Worm (Caenorhabditis elegans): Measurements from ENCODE around the gene cct-1.

Gene cct-1

DNA sequence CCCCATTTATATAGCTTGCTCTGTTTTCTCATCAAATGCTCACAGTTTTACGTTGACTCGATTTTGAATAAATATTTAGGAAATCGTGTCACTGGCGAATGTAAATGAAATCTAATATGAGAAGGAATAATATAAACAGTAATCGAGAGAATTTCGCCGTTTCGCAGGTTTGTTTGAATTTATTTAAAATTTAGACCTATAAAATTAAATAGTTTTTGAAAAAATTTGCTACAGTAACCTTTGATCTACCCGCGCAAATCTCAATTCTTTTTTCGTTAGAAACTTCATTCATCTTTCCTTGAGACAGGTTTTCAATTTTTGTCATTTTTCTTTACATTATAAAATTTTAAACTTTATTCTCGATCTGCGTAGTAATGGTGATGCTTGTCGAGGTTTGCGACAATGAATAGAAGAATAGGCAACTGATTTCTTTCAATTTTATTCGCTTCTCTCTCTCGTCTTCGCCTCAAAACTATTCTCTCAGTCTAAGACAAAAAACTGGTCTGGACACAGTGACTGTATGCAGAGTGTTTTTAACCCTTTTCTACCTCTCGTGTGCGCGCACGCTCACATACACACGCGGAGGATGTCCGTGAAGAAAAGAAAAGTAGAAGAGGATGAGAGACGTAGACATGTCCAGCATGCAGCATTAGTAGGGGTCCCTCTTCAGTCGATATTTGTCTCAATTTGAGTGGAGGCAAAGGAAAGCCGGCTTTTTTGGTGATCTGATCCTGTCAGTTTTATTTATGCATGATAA, 37.2 kb downstream of the cct-1 start, which contains the start of gene dab-1:
Gene dab-1, plus strand, starts transcription at position 78 of the 757 bp plus-strand sequence.
- TF ChIP-seq sea-1 (GFP tag; conservative IDR thresholded peaks at IDR 0.05): 0 out of 2 replicates have a peak, but pooled peaks have one; percentile 55
- no peak for TF ChIP-seq tra-4 (tag; optimal IDR thresholded peaks at IDR 0.05)
- no peak for TF ChIP-seq pes-1 (GFP tag; IDR thresholded peaks at IDR 0.05)
- TF ChIP-seq tbx-11 (GFP tag; IDR thresholded peaks at IDR 0.05): no peak
- no peak for TF ChIP-seq ceh-13 (GFP tag; optimal IDR thresholded peaks at IDR 0.05)
- TF ChIP-seq hmbx-1 (tag; optimal IDR thresholded peaks at IDR 0.05): no peak
- TF ChIP-seq hnd-1 (tag; optimal IDR thresholded peaks at IDR 0.05): no peak
- peak; percentile 80 for TF ChIP-seq ama-1 (optimal IDR thresholded peaks at IDR 0.05)
- TF ChIP-seq aly-1 (tag; optimal IDR thresholded peaks at IDR 0.05): no peak
- TF ChIP-seq ets-7 (tag; optimal IDR thresholded peaks at IDR 0.05): no peak
- TF ChIP-seq ceh-36 (tag; optimal IDR thresholded peaks at IDR 0.05): no peak
- no peak for TF ChIP-seq F13C5.2 (tag; optimal IDR thresholded peaks at IDR 0.05)
- TF ChIP-seq hmg-4 (GFP tag; optimal IDR thresholded peaks at IDR 0.05): peak; percentile 61
- 0 out of 2 replicates have a peak, but pooled peaks have one; percentile 34 for TF ChIP-seq flt-1 (GFP tag; IDR thresholded peaks at IDR 0.05)

DNA sequence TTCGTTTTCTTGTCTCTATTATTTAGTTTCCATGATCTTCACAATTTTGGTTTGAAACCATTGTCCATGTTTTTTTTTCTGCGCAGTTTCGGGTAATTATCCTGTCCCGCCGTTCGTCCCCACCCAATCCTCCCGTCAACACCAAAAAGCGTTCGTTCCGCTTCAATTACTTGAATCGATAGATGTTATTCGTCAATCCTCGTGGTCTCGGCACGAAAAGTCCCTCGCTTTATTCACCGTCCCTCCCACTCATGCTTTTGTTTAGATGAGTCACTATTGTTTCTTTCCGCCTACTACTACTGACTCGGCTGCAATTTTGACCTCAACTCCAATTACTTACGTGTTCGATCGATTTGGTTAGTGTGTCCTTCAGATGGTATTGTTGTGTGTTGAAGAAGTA, 38.2 kb downstream of the cct-1 start:
- TF ChIP-seq hmg-4 (GFP tag; optimal IDR thresholded peaks at IDR 0.05) (peak; percentile 16), aly-1 (tag; optimal IDR thresholded peaks at IDR 0.05) (no peak), ceh-36 (tag; optimal IDR thresholded peaks at IDR 0.05) (no peak), ceh-13 (GFP tag; optimal IDR thresholded peaks at IDR 0.05) (no peak), ama-1 (optimal IDR thresholded peaks at IDR 0.05) (no peak)

DNA sequence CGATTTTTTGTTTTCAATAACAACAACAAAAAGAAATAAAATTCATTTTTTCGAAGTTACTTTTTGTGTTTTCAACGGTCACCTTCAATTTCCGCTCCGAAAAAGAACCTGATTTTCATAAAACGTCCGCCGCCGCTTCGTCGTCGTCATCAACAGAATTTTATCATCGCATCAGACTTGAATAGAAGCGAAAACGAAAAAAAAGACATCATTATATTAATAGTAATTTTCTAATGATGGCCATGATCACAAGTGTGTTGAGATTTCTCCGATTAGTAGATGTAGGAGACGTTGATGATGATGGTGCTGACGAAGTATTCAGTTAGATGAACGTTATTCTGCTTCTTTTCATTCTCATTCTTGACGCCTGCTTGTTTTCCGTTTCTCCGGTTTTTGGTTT, 38.7 kb downstream of the cct-1 start:
- TF ChIP-seq pes-1 (GFP tag; IDR thresholded peaks at IDR 0.05) (no peak), scrt-1 (GFP tag; IDR thresholded peaks at IDR 0.05) (no peak), tbx-11 (GFP tag; IDR thresholded peaks at IDR 0.05) (no peak), aly-1 (tag; optimal IDR thresholded peaks at IDR 0.05) (no peak), hnd-1 (tag; optimal IDR thresholded peaks at IDR 0.05) (no peak), hmg-4 (GFP tag; optimal IDR thresholded peaks at IDR 0.05) (no peak), ceh-36 (tag; optimal IDR thresholded peaks at IDR 0.05) (no peak), F13C5.2 (tag; optimal IDR thresholded peaks at IDR 0.05) (no peak)

DNA sequence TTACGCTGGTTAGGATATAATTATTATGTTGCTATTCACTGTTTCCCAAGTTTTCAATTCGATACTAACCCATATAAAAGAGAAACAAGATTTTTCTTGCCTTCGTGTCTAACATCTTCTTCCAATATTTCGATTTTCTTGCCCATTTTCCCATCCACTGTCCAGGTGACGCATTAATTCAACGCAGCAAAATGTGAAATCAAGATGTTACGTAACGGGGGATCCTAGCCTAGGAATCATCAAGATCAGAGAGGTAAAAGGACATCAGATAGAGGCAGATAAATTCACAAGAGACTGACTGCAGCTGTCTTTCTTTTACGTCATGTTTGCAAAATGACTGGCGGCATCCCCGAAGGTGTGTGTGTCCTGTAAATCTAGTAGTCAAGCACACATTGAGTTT, 39.4 kb downstream of the cct-1 start:
- TF ChIP-seq flt-1 (GFP tag; IDR thresholded peaks at IDR 0.05) (no peak), scrt-1 (GFP tag; IDR thresholded peaks at IDR 0.05) (no peak), hnd-1 (tag; optimal IDR thresholded peaks at IDR 0.05) (no peak), F13C5.2 (tag; optimal IDR thresholded peaks at IDR 0.05) (no peak), tbx-11 (GFP tag; IDR thresholded peaks at IDR 0.05) (no peak), hmbx-1 (tag; optimal IDR thresholded peaks at IDR 0.05) (no peak), B0310.2 (tag; optimal IDR thresholded peaks at IDR 0.05) (no peak), tbx-37 (GFP tag; conservative IDR thresholded peaks at IDR 0.05) (no peak), tra-4 (tag; optimal IDR thresholded peaks at IDR 0.05) (no peak), ets-7 (tag; optimal IDR thresholded peaks at IDR 0.05) (no peak), ama-1 (optimal IDR thresholded peaks at IDR 0.05) (no peak), hmg-4 (GFP tag; optimal IDR thresholded peaks at IDR 0.05) (no peak), aly-1 (tag; optimal IDR thresholded peaks at IDR 0.05) (no peak)

DNA sequence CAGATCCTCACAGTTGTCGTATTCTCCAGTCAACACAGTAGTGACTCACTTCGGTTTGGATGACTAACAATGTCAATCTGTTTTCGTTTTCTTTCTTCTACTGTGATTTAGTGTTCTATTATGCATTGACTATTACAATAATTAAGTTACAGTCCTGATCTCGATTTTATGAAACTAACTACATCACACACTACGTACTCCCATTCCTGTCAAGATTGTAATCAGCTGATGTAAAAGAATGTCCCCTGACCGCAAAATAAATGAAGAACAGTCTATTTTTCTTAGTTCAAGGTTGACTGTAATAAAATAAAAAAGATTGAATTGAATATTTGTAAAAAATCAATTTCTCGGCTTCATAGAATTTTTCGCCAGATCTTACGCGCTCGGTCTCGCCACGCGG, 40.1 kb downstream of the cct-1 start:
- TF ChIP-seq tra-4 (tag; optimal IDR thresholded peaks at IDR 0.05) (no peak), ama-1 (optimal IDR thresholded peaks at IDR 0.05) (no peak)

DNA sequence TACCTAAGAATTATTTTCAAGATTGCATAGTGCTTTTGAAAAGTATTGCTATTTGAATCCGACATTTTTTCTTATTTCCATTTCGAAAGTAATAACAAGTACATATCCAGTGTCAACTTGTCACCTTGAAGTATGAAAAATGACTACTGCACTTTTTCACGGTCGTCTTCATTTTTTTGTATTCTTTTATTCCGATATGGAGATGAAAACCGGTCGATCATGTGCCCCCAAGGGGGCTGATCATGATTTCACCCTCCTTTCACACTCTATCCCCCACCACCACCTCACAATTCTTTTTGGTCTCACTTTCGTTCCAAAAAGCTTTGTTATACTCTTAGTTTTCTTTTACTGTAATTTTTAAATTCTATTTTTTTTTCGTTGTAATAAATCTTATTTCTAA, 40.7 kb downstream of the cct-1 start:
- TF ChIP-seq scrt-1 (GFP tag; IDR thresholded peaks at IDR 0.05) (no peak), tbx-11 (GFP tag; IDR thresholded peaks at IDR 0.05) (no peak), ets-7 (tag; optimal IDR thresholded peaks at IDR 0.05) (no peak), hmbx-1 (tag; optimal IDR thresholded peaks at IDR 0.05) (no peak), sea-1 (GFP tag; conservative IDR thresholded peaks at IDR 0.05) (no peak), ceh-36 (tag; optimal IDR thresholded peaks at IDR 0.05) (no peak), F13C5.2 (tag; optimal IDR thresholded peaks at IDR 0.05) (no peak), aly-1 (tag; optimal IDR thresholded peaks at IDR 0.05) (no peak), flt-1 (GFP tag; IDR thresholded peaks at IDR 0.05) (no peak), hmg-4 (GFP tag; optimal IDR thresholded peaks at IDR 0.05) (no peak), pes-1 (GFP tag; IDR thresholded peaks at IDR 0.05) (no peak), tra-4 (tag; optimal IDR thresholded peaks at IDR 0.05) (no peak), ama-1 (optimal IDR thresholded peaks at IDR 0.05) (no peak)

DNA sequence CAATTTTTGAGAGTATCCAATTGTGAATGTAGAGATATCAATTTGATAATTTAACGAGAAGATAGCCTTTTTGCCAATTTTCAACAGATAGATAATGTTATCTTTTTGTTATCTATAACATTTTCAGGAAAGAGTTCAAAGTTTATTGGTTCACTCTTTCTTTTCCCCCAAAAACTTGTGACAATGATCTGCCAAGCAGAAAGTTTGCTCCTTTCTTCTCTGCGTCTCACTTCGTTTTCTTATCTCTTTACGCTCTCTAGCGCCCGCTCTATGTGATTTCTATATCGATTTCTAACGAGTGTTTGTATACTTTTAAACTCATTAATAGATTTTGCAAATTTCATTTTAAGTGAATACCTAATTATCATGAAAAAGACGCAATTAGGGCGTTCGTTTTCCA, 41.2 kb downstream of the cct-1 start:
- TF ChIP-seq hnd-1 (tag; optimal IDR thresholded peaks at IDR 0.05) (no peak), hmg-4 (GFP tag; optimal IDR thresholded peaks at IDR 0.05) (no peak), flt-1 (GFP tag; IDR thresholded peaks at IDR 0.05) (no peak), B0310.2 (tag; optimal IDR thresholded peaks at IDR 0.05) (no peak), tbx-11 (GFP tag; IDR thresholded peaks at IDR 0.05) (no peak), aly-1 (tag; optimal IDR thresholded peaks at IDR 0.05) (no peak), pes-1 (GFP tag; IDR thresholded peaks at IDR 0.05) (no peak), sea-1 (GFP tag; conservative IDR thresholded peaks at IDR 0.05) (no peak), F13C5.2 (tag; optimal IDR thresholded peaks at IDR 0.05) (no peak), scrt-1 (GFP tag; IDR thresholded peaks at IDR 0.05) (no peak), tbx-37 (GFP tag; conservative IDR thresholded peaks at IDR 0.05) (no peak), tra-4 (tag; optimal IDR thresholded peaks at IDR 0.05) (no peak), ama-1 (optimal IDR thresholded peaks at IDR 0.05) (no peak), hmbx-1 (tag; optimal IDR thresholded peaks at IDR 0.05) (no peak), ceh-36 (tag; optimal IDR thresholded peaks at IDR 0.05) (no peak)

DNA sequence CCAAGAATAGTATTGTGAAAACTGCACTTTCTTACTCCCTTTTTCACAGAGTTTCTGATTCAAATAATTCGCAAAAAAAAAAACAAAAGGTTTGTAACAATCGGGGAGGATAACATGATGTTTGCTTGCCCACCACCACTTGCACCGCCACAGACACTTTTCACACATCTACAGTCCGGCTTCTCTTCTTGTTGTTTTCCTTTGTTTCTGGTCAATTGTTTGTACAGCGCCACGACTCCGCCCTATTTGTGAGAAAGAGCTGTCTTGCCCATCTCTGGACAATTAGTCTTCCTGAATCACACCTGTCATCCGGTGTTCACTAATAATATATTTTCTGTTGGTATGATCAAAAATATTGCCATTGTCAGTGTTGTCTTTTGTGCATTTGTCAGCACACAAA, 45.7 kb downstream of the cct-1 start, which contains the start of gene M110.9:
Gene M110.9, plus strand, starts transcription at position 301 of the 400 bp plus-strand sequence.
- TF ChIP-seq pes-1 (GFP tag; IDR thresholded peaks at IDR 0.05): no peak
- TF ChIP-seq F13C5.2 (tag; optimal IDR thresholded peaks at IDR 0.05): no peak
- TF ChIP-seq hnd-1 (tag; optimal IDR thresholded peaks at IDR 0.05): no peak
- no peak for TF ChIP-seq ceh-13 (GFP tag; optimal IDR thresholded peaks at IDR 0.05)
- TF ChIP-seq ets-7 (tag; optimal IDR thresholded peaks at IDR 0.05): no peak
